ENCODE assay signal across 2 worm cellular contexts in genomic region chrII:5660736-5661734, ce11.
A peak's percentile ranks its signal among the peaks of the same experiment; 100 is the strongest.
TF ChIP-seq lines count a peak whose summit lies in the region.

ift-43 (minus strand) TSS chrII:5660786.
mdt-26 (plus strand) TSS chrII:5661181.

TF ChIP-seq in whole organism, L1 larva, 84 proteins besides CTCF, POLR2A, EP300 and RAD21 (continued from another document):
- TF ChIP-seq nhr-77 (tag; optimal IDR thresholded peaks at IDR 0.05; lab: Kevin White, UChicago) (peak; percentile 66), ceh-90 (tag; optimal IDR thresholded peaks at IDR 0.05; lab: Kevin White, UChicago) (no peak), tlp-1 (tag; optimal IDR thresholded peaks at IDR 0.05; lab: Kevin White, UChicago) (no peak), sptf-1 (tag; optimal IDR thresholded peaks at IDR 0.05; lab: Kevin White, UChicago) (no peak), unc-130 (tag; optimal IDR thresholded peaks at IDR 0.05; lab: Kevin White, UChicago) (no peak), ama-1 (optimal IDR thresholded peaks at IDR 0.05; lab: Kevin White, UChicago) (peak; percentile 99), pqm-1 (tag; optimal IDR thresholded peaks at IDR 0.05; lab: Kevin White, UChicago) (no peak), ztf-11 (tag; optimal IDR thresholded peaks at IDR 0.05; lab: Kevin White, UChicago) (peak in 1 of 2 experiments; percentile 82), nhr-11 (tag; optimal IDR thresholded peaks at IDR 0.05; lab: Kevin White, UChicago) (peak; percentile 1), elt-3 (tag; optimal IDR thresholded peaks at IDR 0.05; lab: Kevin White, UChicago) (peak in 2 of 6 experiments; percentile 57 to 58), fos-1 (tag; optimal IDR thresholded peaks at IDR 0.05; lab: Kevin White, UChicago) (no peak), jun-1 (tag; optimal IDR thresholded peaks at IDR 0.05; lab: Kevin White, UChicago) (peak; percentile 82), irx-1 (tag; optimal IDR thresholded peaks at IDR 0.05; lab: Kevin White, UChicago) (peak; percentile 87), xbp-1 (tag; optimal IDR thresholded peaks at IDR 0.05; lab: Kevin White, UChicago) (peak; percentile 96), dpl-1 (GFP tag; optimal IDR thresholded peaks at IDR 0.05; lab: Kevin White, UChicago) (peak; percentile 35 to 70 (median 60)), mdl-1 (tag; optimal IDR thresholded peaks at IDR 0.05; lab: Kevin White, UChicago) (peak in 1 of 2 experiments; percentile 78), tbx-2 (tag; optimal IDR thresholded peaks at IDR 0.05; lab: Kevin White, UChicago) (peak; percentile 92), nhr-90 (tag; optimal IDR thresholded peaks at IDR 0.05; lab: Kevin White, UChicago; ENCODE audit: poor library complexity) (peak; percentile 88), lsy-2 (tag; optimal IDR thresholded peaks at IDR 0.05; lab: Kevin White, UChicago) (peak; percentile 83 to 90), zip-4 (GFP tag; optimal IDR thresholded peaks at IDR 0.05; lab: Kevin White, UChicago) (peak; percentile 77), nhr-76 (tag; optimal IDR thresholded peaks at IDR 0.05; lab: Kevin White, UChicago) (peak; percentile 44), lir-3 (tag; optimal IDR thresholded peaks at IDR 0.05; lab: Kevin White, UChicago; ENCODE audit: poor library complexity) (peak; percentile 53), F16B12.6 (tag; optimal IDR thresholded peaks at IDR 0.05; lab: Kevin White, UChicago) (peak; percentile 48)

TF ChIP-seq in whole organism, young adult, 124 proteins besides CTCF, POLR2A, EP300 and RAD21 (continued from another document):
- TF ChIP-seq sea-2 (GFP tag; IDR thresholded peaks at IDR 0.05; lab: Robert Waterston, UW) (0 out of 2 replicates have a peak, but pooled peaks have one; percentile 65), athp-1 (tag; optimal IDR thresholded peaks at IDR 0.05; lab: Kevin White, UChicago) (no peak), snpc-1.3 (tag; optimal IDR thresholded peaks at IDR 0.05; lab: Kevin White, UChicago; ENCODE audit: insufficient read depth) (peak; percentile 53), F10E7.11 (tag; optimal IDR thresholded peaks at IDR 0.05; lab: Kevin White, UChicago) (no peak), unc-62 (GFP tag; optimal IDR thresholded peaks at IDR 0.05; lab: Kevin White, UChicago) (no peak), ztf-18 (tag; optimal IDR thresholded peaks at IDR 0.05; lab: Kevin White, UChicago) (peak; percentile 25), ceh-100 (GFP tag; IDR thresholded peaks at IDR 0.05; lab: Robert Waterston, UW) (peak; percentile 80), ccch-3 (GFP tag; optimal IDR thresholded peaks at IDR 0.05; lab: Kevin White, UChicago) (peak; percentile 32), ztf-3 (GFP tag; optimal IDR thresholded peaks at IDR 0.05; lab: Kevin White, UChicago) (no peak), cebp-2 (GFP tag; IDR thresholded peaks at IDR 0.05; lab: Robert Waterston, UW) (0 out of 2 replicates have a peak, but pooled peaks have one; percentile 40), mxl-1 (tag; optimal IDR thresholded peaks at IDR 0.05; lab: Kevin White, UChicago) (no peak), nhr-179 (tag; optimal IDR thresholded peaks at IDR 0.05; lab: Kevin White, UChicago) (no peak), ztf-28 (GFP tag; IDR thresholded peaks at IDR 0.05; lab: Robert Waterston, UW) (peak; percentile 88), F22D6.2 (tag; optimal IDR thresholded peaks at IDR 0.05; lab: Kevin White, UChicago) (peak; percentile 24), atf-7 (tag; optimal IDR thresholded peaks at IDR 0.05; lab: Kevin White, UChicago) (peak; percentile 3), nfya-1 (tag; optimal IDR thresholded peaks at IDR 0.05; lab: Kevin White, UChicago; ENCODE audit: borderline replicate concordance, insufficient read depth) (no peak), D2030.7 (GFP tag; IDR thresholded peaks at IDR 0.05; lab: Robert Waterston, UW) (peak; percentile 72), zim-3 (tag; optimal IDR thresholded peaks at IDR 0.05; lab: Kevin White, UChicago) (peak; percentile 72), sdz-38 (tag; optimal IDR thresholded peaks at IDR 0.05; lab: Kevin White, UChicago) (peak; percentile 16), aptf-2 (GFP tag; conservative IDR thresholded peaks at IDR 0.05; lab: Robert Waterston, UW) (no peak), F55B11.4 (tag; optimal IDR thresholded peaks at IDR 0.05; lab: Kevin White, UChicago; ENCODE audit: borderline replicate concordance, insufficient read depth) (no peak), F49E8.2 (tag; optimal IDR thresholded peaks at IDR 0.05; lab: Kevin White, UChicago; ENCODE audit: insufficient read depth) (no peak), attf-5 (GFP tag; optimal IDR thresholded peaks at IDR 0.05; lab: Kevin White, UChicago) (peak; percentile 77), F57C9.4 (tag; optimal IDR thresholded peaks at IDR 0.05; lab: Kevin White, UChicago) (peak; percentile 37), madf-10 (tag; optimal IDR thresholded peaks at IDR 0.05; lab: Kevin White, UChicago) (peak; percentile 79), repo-1 (tag; optimal IDR thresholded peaks at IDR 0.05; lab: Kevin White, UChicago) (peak; percentile 65)
